Fruit fly (Drosophila melanogaster): Measurements from ENCODE around the gene ND-B18.
A peak's percentile ranks its signal among the peaks of the same experiment; 100 is the strongest.

The ND-B18 gene

DNA sequence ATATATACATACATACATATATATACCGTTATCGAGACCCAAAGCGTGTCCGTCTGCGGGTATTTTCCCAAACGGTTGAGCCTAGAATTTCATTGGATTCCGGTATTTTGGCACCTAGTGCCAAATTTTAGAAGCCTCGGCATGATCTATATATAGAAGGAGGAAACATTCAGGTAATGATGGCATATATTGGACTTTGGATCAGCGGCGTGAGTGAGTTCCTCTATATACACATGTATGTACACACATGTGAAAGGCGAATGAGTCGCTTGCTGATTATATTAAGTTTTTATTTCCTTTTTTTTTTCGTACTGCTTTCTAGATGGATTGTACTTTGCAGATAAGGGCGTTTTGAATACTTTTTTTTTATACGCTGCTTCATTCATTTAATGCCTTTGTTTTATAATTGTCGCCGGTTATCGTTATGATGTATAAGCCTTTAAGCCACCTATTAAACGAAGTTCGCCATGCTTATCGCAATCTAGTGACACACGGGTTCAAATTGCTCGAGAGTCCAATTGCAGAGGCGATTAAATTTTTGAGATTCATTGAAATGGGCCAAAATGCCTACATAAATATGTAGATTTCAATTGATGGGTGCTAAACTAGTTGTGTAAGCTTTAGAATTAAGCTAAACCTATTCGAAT, 15.8 kb downstream of the ND-B18 start (continued):
- TF ChIP-seq fd59A (GFP tag; optimal IDR thresholded peaks at IDR 0.05) = no peak
- TF ChIP-seq CG32006 (GFP tag; optimal IDR thresholded peaks at IDR 0.05) = peak; percentile 13
- peak; percentile 37; the same call in 1 of the 3 replicates for TF ChIP-seq CG8119 (GFP tag; IDR thresholded peaks at IDR 0.05)
- no peak for TF ChIP-seq Ets21C (GFP tag; optimal IDR thresholded peaks at IDR 0.05)
- no peak for TF ChIP-seq CG31627 (GFP tag; optimal IDR thresholded peaks at IDR 0.05)
- no peak for TF ChIP-seq topi (GFP tag; optimal IDR thresholded peaks at IDR 0.05)
- TF ChIP-seq Hr4 (GFP tag; optimal IDR thresholded peaks at IDR 0.05) = no peak
- no peak for TF ChIP-seq fd85E (GFP tag; optimal IDR thresholded peaks at IDR 0.05)
- peak; percentile 59 for TF ChIP-seq CG9139 (GFP tag; optimal IDR thresholded peaks at IDR 0.05)
- TF ChIP-seq CG8632 (GFP tag; optimal IDR thresholded peaks at IDR 0.05) = no peak
- TF ChIP-seq CG8319 (GFP tag; optimal IDR thresholded peaks at IDR 0.05) = peak; percentile 21
- TF ChIP-seq svp (GFP tag) = peak; percentile 82
- no peak for TF ChIP-seq CG11762 (GFP tag; optimal IDR thresholded peaks at IDR 0.05; ENCODE audit: insufficient read depth)
- TF ChIP-seq Sox14 (GFP tag; optimal IDR thresholded peaks at IDR 0.05) = no peak
- peak; percentile 62 for TF ChIP-seq Eip93F (GFP tag; optimal IDR thresholded peaks at IDR 0.05)
- TF ChIP-seq CG1621 (tag; optimal IDR thresholded peaks at IDR 0.05) = no peak

DNA sequence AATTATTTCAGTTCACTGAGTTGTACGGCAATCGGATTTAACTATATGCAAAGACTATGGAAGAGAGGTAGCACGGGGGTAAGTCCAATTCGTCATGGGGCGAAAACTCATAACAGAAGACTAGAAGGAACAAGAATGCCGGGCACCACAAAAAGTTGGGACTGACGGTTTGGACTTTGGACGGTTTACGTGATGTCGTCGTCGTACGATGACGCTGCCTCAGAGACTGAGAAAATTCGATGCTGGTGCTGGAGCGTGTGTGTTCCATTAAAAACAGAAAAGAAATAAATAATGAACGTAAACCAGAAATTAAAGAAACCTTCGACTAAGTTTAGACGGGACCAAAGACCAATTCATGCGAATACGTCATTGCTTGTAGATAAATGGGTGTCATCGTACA, 16.4 kb downstream of the ND-B18 start:
- TF ChIP-seq spab (GFP tag; optimal IDR thresholded peaks at IDR 0.05) (peak; percentile 27), CG9139 (GFP tag; optimal IDR thresholded peaks at IDR 0.05) (peak; percentile 74), CG11902 (GFP tag; optimal IDR thresholded peaks at IDR 0.05) (no peak), Sox102F (GFP tag; optimal IDR thresholded peaks at IDR 0.05) (no peak), eg (GFP tag; IDR thresholded peaks at IDR 0.05) (0 out of 3 replicates have a peak, but pooled peaks have one; percentile 9), CG6854 (GFP tag; optimal IDR thresholded peaks at IDR 0.05) (peak; percentile 1), CG6276 (GFP tag; optimal IDR thresholded peaks at IDR 0.05) (peak; percentile 48), CG6808 (GFP tag; optimal IDR thresholded peaks at IDR 0.05) (peak; percentile 81), CG10631 (GFP tag; optimal IDR thresholded peaks at IDR 0.05) (no peak), Ets96B (tag; optimal IDR thresholded peaks at IDR 0.05) (no peak), Lpt (GFP tag; optimal IDR thresholded peaks at IDR 0.05) (peak; percentile 13), ss (GFP tag; optimal IDR thresholded peaks at IDR 0.05) (peak; percentile 80 to 83), CG1621 (tag; optimal IDR thresholded peaks at IDR 0.05) (peak; percentile 19), CG10669 (GFP tag; optimal IDR thresholded peaks at IDR 0.05) (peak; percentile 13), salr (GFP tag; optimal IDR thresholded peaks at IDR 0.05) (peak in 1 of 2 experiments; percentile 10), CG3919 (GFP tag; optimal IDR thresholded peaks at IDR 0.05) (peak; percentile 9), CG8119 (GFP tag; IDR thresholded peaks at IDR 0.05) (peak; percentile 25; the same call in 1 of the 3 replicates), net (GFP tag; optimal IDR thresholded peaks at IDR 0.05) (peak; percentile 21)

DNA sequence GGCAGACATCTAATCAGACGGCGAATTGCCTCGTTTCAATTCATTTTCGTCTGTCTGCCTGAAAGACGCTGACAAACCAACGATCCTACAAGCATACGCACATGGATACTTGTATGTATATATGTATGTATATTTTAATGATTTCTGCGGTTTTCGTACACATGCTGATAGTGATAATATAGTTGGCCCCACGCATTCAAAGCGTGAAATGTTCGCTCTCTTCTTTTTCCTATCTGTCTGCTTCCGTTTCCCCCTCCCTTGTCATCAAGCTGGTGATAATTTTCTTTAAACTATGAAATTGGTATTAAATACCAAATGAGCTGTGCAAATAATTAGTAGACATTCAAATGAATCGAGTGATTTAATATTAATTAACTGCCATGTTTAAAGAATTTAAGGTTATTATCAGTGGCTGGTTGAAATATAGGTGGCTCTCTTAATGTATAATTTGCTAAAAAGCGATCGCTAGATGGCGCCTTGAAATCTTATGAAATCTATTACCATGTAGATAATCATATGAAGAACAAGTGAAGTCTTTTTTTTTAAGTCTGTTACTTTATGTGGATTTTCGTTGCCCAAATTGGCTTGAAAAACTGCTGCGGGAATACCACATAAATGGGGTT, 17.4 kb downstream of the ND-B18 start, which contains the start of gene CG33177:
Gene CG33177 (plus strand): TSS at position 588 of the 623 bp plus-strand sequence.
- no peak for TF ChIP-seq Sox14 (GFP tag; optimal IDR thresholded peaks at IDR 0.05)
- peak; percentile 12 for TF ChIP-seq topi (GFP tag; optimal IDR thresholded peaks at IDR 0.05)
- TF ChIP-seq Eip78C (GFP tag) = peak; percentile 45
- no peak for TF ChIP-seq CG4318 (GFP tag; optimal IDR thresholded peaks at IDR 0.05)
- no peak for TF ChIP-seq salr (GFP tag; optimal IDR thresholded peaks at IDR 0.05)
- TF ChIP-seq CG6276 (GFP tag; optimal IDR thresholded peaks at IDR 0.05) = no peak
- TF ChIP-seq vri (GFP tag; optimal IDR thresholded peaks at IDR 0.05) = peak; percentile 37
- no peak for TF ChIP-seq CG10631 (GFP tag; optimal IDR thresholded peaks at IDR 0.05)
- TF ChIP-seq Hr4 (GFP tag; optimal IDR thresholded peaks at IDR 0.05) = no peak
- TF ChIP-seq Met (GFP tag; optimal IDR thresholded peaks at IDR 0.05) = peak; percentile 5
- TF ChIP-seq Smox (GFP tag; optimal IDR thresholded peaks at IDR 0.05) = no peak
- TF ChIP-seq lz (GFP tag; optimal IDR thresholded peaks at IDR 0.05) = peak; percentile 17
- TF ChIP-seq ss (GFP tag; optimal IDR thresholded peaks at IDR 0.05) = no peak
- peak; percentile 52 for TF ChIP-seq CG31627 (GFP tag; optimal IDR thresholded peaks at IDR 0.05)
- no peak for TF ChIP-seq Lpt (GFP tag; optimal IDR thresholded peaks at IDR 0.05)
- TF ChIP-seq Hr39 (GFP tag; optimal IDR thresholded peaks at IDR 0.05) = peak; percentile 42
- peak; percentile 29 for TF ChIP-seq esn (GFP tag; optimal IDR thresholded peaks at IDR 0.05)
- peak; percentile 18 for TF ChIP-seq pdm3 (GFP tag; optimal IDR thresholded peaks at IDR 0.05)
- TF ChIP-seq svp (GFP tag) = peak; percentile 69
- no peak for TF ChIP-seq CG6792 (GFP tag; optimal IDR thresholded peaks at IDR 0.05)
- peak; percentile 36 for TF ChIP-seq cyc (GFP tag; optimal IDR thresholded peaks at IDR 0.05)
- TF ChIP-seq Blimp-1 (GFP tag; optimal IDR thresholded peaks at IDR 0.05) = no peak
- TF ChIP-seq Hr38 (GFP tag; optimal IDR thresholded peaks at IDR 0.05) = no peak
- no peak for TF ChIP-seq Gug (GFP tag; IDR thresholded peaks at IDR 0.05)
- no peak for TF ChIP-seq Ets96B (tag; optimal IDR thresholded peaks at IDR 0.05)
- no peak for TF ChIP-seq CG6854 (GFP tag; optimal IDR thresholded peaks at IDR 0.05)

Data from whole organism, prepupa.